Worm (Caenorhabditis elegans): ENCODE measurements around the gene str-148.

The str-148 gene

DNA sequence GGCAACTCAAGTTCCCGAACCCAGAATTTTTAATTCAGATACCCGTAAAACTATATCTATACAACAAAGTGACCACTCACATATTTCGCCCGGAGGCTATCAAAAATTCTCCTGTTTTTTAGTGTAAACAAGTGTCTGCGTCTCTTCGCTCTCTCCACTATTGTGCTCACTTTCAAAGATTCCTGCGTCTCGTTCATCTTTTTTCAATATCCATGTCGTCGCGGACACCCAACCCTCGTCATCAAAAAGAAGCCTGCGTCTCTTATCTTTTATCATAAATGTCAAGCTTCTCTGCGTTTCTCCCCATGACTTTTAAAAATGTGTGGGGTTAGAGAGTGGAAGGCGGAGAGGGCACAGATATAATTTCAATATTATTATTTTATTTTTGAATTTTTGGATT lies 39.1 kb downstream of the str-148 start:
- TF ChIP-seq C08G9.2 (tag; optimal IDR thresholded peaks at IDR 0.05) (no peak), ceh-18 (tag; optimal IDR thresholded peaks at IDR 0.05) (peak; percentile 8), hlh-8 (tag; optimal IDR thresholded peaks at IDR 0.05) (no peak), nfya-1 (tag; optimal IDR thresholded peaks at IDR 0.05) (peak; percentile 41), unc-55 (GFP tag; optimal IDR thresholded peaks at IDR 0.05) (peak; percentile 44), dve-1 (tag; optimal IDR thresholded peaks at IDR 0.05) (no peak), tbx-2 (tag; optimal IDR thresholded peaks at IDR 0.05) (peak; percentile 2), F13H6.1 (tag; optimal IDR thresholded peaks at IDR 0.05) (peak; percentile 27)

DNA sequence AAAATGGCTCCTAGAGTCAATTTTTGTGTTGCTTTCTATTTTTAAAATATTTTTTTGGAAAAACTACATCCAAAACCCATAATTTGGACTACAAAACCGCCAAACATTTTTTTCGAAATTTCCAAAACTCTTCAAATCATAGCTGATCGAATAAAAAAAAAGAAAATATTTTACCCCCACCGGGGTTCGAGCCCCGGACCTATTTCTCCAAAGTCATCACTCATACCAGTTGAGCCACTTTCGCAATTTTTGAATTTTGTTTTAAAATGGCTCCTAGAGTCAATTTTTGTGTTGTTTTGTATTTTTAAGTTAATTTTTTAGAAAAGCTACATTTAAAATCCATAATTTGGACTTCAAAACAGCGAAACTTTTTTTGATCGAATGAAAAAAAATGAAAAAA lies 39.8 kb downstream of the str-148 start:
- TF ChIP-seq dmd-4 (tag; optimal IDR thresholded peaks at IDR 0.05; ENCODE audit: borderline replicate concordance), result no peak
- no peak for TF ChIP-seq unc-42 (tag; optimal IDR thresholded peaks at IDR 0.05)
- TF ChIP-seq ceh-34 (tag; optimal IDR thresholded peaks at IDR 0.05), result no peak
- no peak for TF ChIP-seq sox-2 (GFP tag; IDR thresholded peaks at IDR 0.05)
- TF ChIP-seq nhr-11 (tag; optimal IDR thresholded peaks at IDR 0.05), result no peak
- TF ChIP-seq hlh-30 (tag; optimal IDR thresholded peaks at IDR 0.05; ENCODE audit: insufficient read depth), result no peak
- TF ChIP-seq C38D4.7 (GFP tag; optimal IDR thresholded peaks at IDR 0.05), result no peak
- no peak for TF ChIP-seq pat-9 (tag; optimal IDR thresholded peaks at IDR 0.05)
- no peak for TF ChIP-seq F13H6.1 (tag; optimal IDR thresholded peaks at IDR 0.05)
- no peak for TF ChIP-seq lim-6 (tag; optimal IDR thresholded peaks at IDR 0.05)
- no peak for TF ChIP-seq fkh-10 (GFP tag; optimal IDR thresholded peaks at IDR 0.05)
- no peak for TF ChIP-seq unc-86 (tag; optimal IDR thresholded peaks at IDR 0.05)
- no peak for TF ChIP-seq lin-11 (tag; optimal IDR thresholded peaks at IDR 0.05)
- TF ChIP-seq ets-4 (tag; optimal IDR thresholded peaks at IDR 0.05), result no peak

DNA sequence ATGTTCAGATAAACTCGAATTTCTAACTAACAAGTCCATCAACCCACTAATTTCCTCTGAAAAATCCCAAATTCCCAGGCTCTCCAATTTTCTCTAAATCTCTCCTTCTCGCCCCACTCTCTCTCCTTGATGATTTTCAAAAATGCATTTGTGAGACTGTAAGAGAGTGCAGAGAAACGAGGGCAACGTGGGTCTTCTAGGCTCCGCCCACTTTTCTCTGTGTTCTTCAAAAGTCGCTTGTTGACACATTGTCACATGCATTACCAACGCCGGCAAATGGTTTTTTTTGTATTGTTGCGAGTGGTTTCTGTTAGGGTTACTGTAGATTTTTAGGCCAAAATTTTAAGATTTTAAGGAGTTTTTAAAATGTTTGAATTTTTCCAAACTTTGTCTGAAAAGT lies 40.7 kb downstream of the str-148 start:
- TF ChIP-seq ceh-48 (tag; optimal IDR thresholded peaks at IDR 0.05) (no peak), ceh-24 (tag; optimal IDR thresholded peaks at IDR 0.05) (no peak), ets-4 (tag; optimal IDR thresholded peaks at IDR 0.05) (no peak), gmeb-2 (tag; optimal IDR thresholded peaks at IDR 0.05) (no peak)

DNA sequence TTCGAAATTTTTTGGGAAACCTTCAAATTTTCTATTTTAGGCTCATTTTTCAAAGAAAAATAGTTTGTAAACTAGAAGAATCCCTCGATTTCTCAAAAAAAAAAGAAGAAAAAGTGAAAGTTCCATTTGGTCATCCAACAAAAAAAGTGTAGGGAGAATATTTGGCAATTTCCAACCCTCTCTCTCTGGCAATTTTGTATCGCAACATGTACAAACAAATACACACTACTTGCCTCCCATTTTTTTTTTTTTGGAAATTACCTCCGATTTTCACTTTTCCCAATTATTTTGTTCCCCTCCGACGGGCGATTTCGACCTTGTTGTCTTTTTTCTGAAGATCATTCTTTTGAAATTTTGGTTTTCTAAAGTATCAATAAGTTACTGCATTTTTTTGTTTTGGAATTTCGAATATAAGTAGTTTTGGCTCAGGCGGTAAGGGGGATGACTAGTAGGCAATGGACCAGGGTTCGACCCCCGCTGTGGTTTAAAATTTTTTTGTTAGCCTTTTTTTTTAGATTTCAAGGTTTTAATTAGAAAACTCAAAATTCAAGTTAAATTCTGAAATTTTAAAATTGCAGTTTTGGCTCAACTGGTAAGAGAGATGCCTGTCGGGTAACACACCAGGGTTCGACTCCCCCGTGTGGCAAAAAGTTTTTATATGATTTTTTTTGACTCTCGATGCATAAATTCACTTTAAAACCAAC lies 42.9 kb downstream of the str-148 start:
- TF ChIP-seq C38D4.7 (GFP tag; optimal IDR thresholded peaks at IDR 0.05), result no peak

DNA sequence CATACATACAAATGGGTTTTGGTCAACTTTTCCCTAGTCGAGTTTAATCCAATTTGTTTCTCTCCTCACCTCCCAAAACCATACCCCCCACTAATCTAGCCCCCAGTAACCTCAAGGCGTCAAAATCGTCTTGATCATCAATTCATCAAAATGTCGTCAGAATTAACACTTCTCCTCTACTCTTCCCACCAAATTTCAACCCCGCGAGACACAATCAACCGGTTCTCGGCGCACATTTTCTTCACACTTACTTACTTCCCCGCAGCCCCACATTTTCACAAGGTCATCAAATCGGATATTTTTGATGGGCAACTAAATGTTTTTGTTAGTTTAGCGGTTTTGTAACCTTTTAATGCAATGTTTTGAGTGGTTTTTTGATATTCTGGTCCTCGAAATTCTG lies 45.0 kb downstream of the str-148 start:
- TF ChIP-seq ztf-16 (tag; optimal IDR thresholded peaks at IDR 0.05) (no peak), hlh-6 (tag; optimal IDR thresholded peaks at IDR 0.05) (no peak), unc-55 (GFP tag; optimal IDR thresholded peaks at IDR 0.05) (no peak), sox-4 (tag; optimal IDR thresholded peaks at IDR 0.05) (no peak), lin-11 (tag; optimal IDR thresholded peaks at IDR 0.05) (no peak), ceh-45 (GFP tag; IDR thresholded peaks at IDR 0.05) (no peak), tbx-2 (tag; optimal IDR thresholded peaks at IDR 0.05) (no peak), ceh-14 (tag; optimal IDR thresholded peaks at IDR 0.05) (no peak), fkh-6 (tag; optimal IDR thresholded peaks at IDR 0.05) (no peak), tbx-7 (tag; optimal IDR thresholded peaks at IDR 0.05) (no peak), sox-2 (GFP tag; IDR thresholded peaks at IDR 0.05) (no peak), syd-9 (tag; optimal IDR thresholded peaks at IDR 0.05) (no peak), C38D4.7 (GFP tag; optimal IDR thresholded peaks at IDR 0.05) (no peak), ref-2 (tag; optimal IDR thresholded peaks at IDR 0.05) (no peak), nhr-232 (tag; optimal IDR thresholded peaks at IDR 0.05) (no peak)
